Worm (Caenorhabditis elegans): ENCODE measurements around the gene col-75.

The col-75 gene

ce11 chrII:6386467-6386866 is 39.6 kb upstream of the col-75 start, which contains the start of gene F58F12.4:
F58F12.4 (plus strand) TSS chrII:6386767.
- TF ChIP-seq M03D4.4 (tag; optimal IDR thresholded peaks at IDR 0.05) (no peak), ceh-83 (GFP tag; optimal IDR thresholded peaks at IDR 0.05) (no peak), sptf-1 (tag; optimal IDR thresholded peaks at IDR 0.05) (no peak), ces-1 (GFP tag; optimal IDR thresholded peaks at IDR 0.05) (no peak), unc-120 (tag; optimal IDR thresholded peaks at IDR 0.05; ENCODE audit: poor library complexity, severe bottlenecking) (no peak), sem-2 (GFP tag; optimal IDR thresholded peaks at IDR 0.05) (no peak)

ce11 chrII:6387937-6388336 is 38.2 kb upstream of the col-75 start, which contains the start of gene F58F12.2:
F58F12.2 (minus strand) TSS chrII:6388037.
- TF ChIP-seq mep-1 (tag; optimal IDR thresholded peaks at IDR 0.05) (no peak), lsy-2 (tag; optimal IDR thresholded peaks at IDR 0.05) (no peak), hlh-1 (tag; optimal IDR thresholded peaks at IDR 0.05) (no peak), unc-62 (GFP tag; optimal IDR thresholded peaks at IDR 0.05) (no peak), ces-1 (GFP tag; optimal IDR thresholded peaks at IDR 0.05) (no peak), zip-8 (tag; optimal IDR thresholded peaks at IDR 0.05) (no peak), cnd-1 (tag; optimal IDR thresholded peaks at IDR 0.05) (no peak), M03D4.4 (tag; optimal IDR thresholded peaks at IDR 0.05) (no peak), snpc-4 (tag; optimal IDR thresholded peaks at IDR 0.05) (no peak), unc-120 (tag; optimal IDR thresholded peaks at IDR 0.05; ENCODE audit: poor library complexity, severe bottlenecking) (no peak), bed-3 (GFP tag; optimal IDR thresholded peaks at IDR 0.05) (no peak), nhr-12 (tag; optimal IDR thresholded peaks at IDR 0.05) (no peak), sptf-1 (tag; optimal IDR thresholded peaks at IDR 0.05) (no peak), nhr-2 (tag; optimal IDR thresholded peaks at IDR 0.05) (no peak), mab-5 (tag; optimal IDR thresholded peaks at IDR 0.05) (no peak), nhr-28 (tag; optimal IDR thresholded peaks at IDR 0.05) (no peak)

ce11 chrII:6391195-6391594 is 34.9 kb upstream of the col-75 start, which contains the start of gene F58F12.3:
F58F12.3 (minus strand) TSS chrII:6391295.
- TF ChIP-seq sem-2 (GFP tag; optimal IDR thresholded peaks at IDR 0.05) (no peak), lsy-2 (tag; optimal IDR thresholded peaks at IDR 0.05) (no peak), ceh-39 (tag; optimal IDR thresholded peaks at IDR 0.05) (no peak), nhr-76 (tag; optimal IDR thresholded peaks at IDR 0.05) (no peak)

ce11 chrII:6394037-6394436 is 32.1 kb upstream of the col-75 start:
- no peak for TF ChIP-seq lin-32 (GFP tag; optimal IDR thresholded peaks at IDR 0.05)
- TF ChIP-seq hlh-1 (tag; optimal IDR thresholded peaks at IDR 0.05): peak; percentile 81
- TF ChIP-seq ces-1 (GFP tag; optimal IDR thresholded peaks at IDR 0.05): no peak
- no peak for TF ChIP-seq nhr-76 (tag; optimal IDR thresholded peaks at IDR 0.05)
- TF ChIP-seq ceh-39 (tag; optimal IDR thresholded peaks at IDR 0.05): no peak
- peak; percentile 16 for TF ChIP-seq nhr-2 (tag; optimal IDR thresholded peaks at IDR 0.05)
- TF ChIP-seq sem-2 (GFP tag; optimal IDR thresholded peaks at IDR 0.05): no peak
- no peak for TF ChIP-seq elt-3 (tag; optimal IDR thresholded peaks at IDR 0.05)
- TF ChIP-seq nhr-28 (tag; optimal IDR thresholded peaks at IDR 0.05): no peak
- TF ChIP-seq mls-2 (tag; optimal IDR thresholded peaks at IDR 0.05): no peak
- TF ChIP-seq unc-62 (GFP tag; optimal IDR thresholded peaks at IDR 0.05): peak; percentile 56

- TF ChIP-seq nhr-28 (tag; optimal IDR thresholded peaks at IDR 0.05): no peak
- TF ChIP-seq elt-1 (tag; optimal IDR thresholded peaks at IDR 0.05; ENCODE audit: borderline replicate concordance, insufficient read depth): peak; percentile 37
These were observed 27.7 kb upstream of the col-75 start, which contains the start of gene zig-10 for ce11 chrII:6398406-6398805. zig-10 (plus strand) TSS chrII:6398706.

ce11 chrII:6401649-6402048 is 24.4 kb upstream of the col-75 start, which contains the start of gene btb-2:
btb-2 (plus strand) TSS chrII:6401949.
- no peak for TF ChIP-seq flh-1 (GFP tag; optimal IDR thresholded peaks at IDR 0.05)
- no peak for TF ChIP-seq zip-8 (tag; optimal IDR thresholded peaks at IDR 0.05)
- no peak for TF ChIP-seq unc-39 (tag; optimal IDR thresholded peaks at IDR 0.05)
- TF ChIP-seq ceh-43 (GFP tag; optimal IDR thresholded peaks at IDR 0.05): no peak
- no peak for TF ChIP-seq M03D4.4 (tag; optimal IDR thresholded peaks at IDR 0.05)
- TF ChIP-seq drap-1 (GFP tag; optimal IDR thresholded peaks at IDR 0.05): no peak
- no peak for TF ChIP-seq ces-1 (GFP tag; optimal IDR thresholded peaks at IDR 0.05)
- TF ChIP-seq cnd-1 (tag; optimal IDR thresholded peaks at IDR 0.05): no peak
- no peak for TF ChIP-seq ztf-11 (tag; optimal IDR thresholded peaks at IDR 0.05)
- TF ChIP-seq mep-1 (tag; optimal IDR thresholded peaks at IDR 0.05): no peak
- no peak for TF ChIP-seq pha-4 (tag; optimal IDR thresholded peaks at IDR 0.05)
- no peak for TF ChIP-seq bed-3 (GFP tag; optimal IDR thresholded peaks at IDR 0.05)
- no peak for TF ChIP-seq sptf-1 (tag; optimal IDR thresholded peaks at IDR 0.05)
- no peak for TF ChIP-seq nhr-28 (tag; optimal IDR thresholded peaks at IDR 0.05)
